Worm (Caenorhabditis elegans): Measurements from ENCODE around the gene F07C4.11.

Gene F07C4.11

DNA sequence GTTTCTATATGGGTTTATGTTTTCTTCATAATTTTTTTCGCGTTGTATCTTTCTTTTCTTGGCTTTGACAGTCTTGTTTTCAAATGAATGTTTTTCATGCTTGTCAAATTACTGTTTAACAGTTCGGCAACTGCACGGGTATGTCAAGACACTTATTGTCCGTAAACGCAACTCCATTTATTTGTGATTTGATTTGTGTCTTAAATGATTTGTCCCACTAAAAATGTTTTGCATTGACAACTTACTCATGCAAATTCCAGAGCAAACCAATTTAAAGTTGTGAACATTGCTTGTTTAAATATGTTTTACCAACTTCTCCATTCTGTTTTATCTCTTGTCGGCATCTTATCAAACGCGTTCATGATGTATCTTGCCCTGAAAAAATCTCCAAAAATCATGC, 11.6 kb downstream of the F07C4.11 start, which contains the start of gene srd-25:
srd-25 (plus strand) TSS at position 301 of the 400 bp plus-strand sequence.
- no peak for TF ChIP-seq F49E8.2 (tag; optimal IDR thresholded peaks at IDR 0.05; ENCODE audit: insufficient read depth)
- TF ChIP-seq zim-3 (tag; optimal IDR thresholded peaks at IDR 0.05): no peak
- TF ChIP-seq C06A6.2 (GFP tag; conservative IDR thresholded peaks at IDR 0.05): no peak
- TF ChIP-seq zfh-2 (GFP tag; conservative IDR thresholded peaks at IDR 0.05): no peak
- no peak for TF ChIP-seq hmg-1.2 (GFP tag; IDR thresholded peaks at IDR 0.05)
- TF ChIP-seq rcor-1 (GFP tag; IDR thresholded peaks at IDR 0.05): no peak
- TF ChIP-seq nfyb-1 (GFP tag; IDR thresholded peaks at IDR 0.05): no peak
- TF ChIP-seq madf-3 (GFP tag; IDR thresholded peaks at IDR 0.05): no peak
- TF ChIP-seq hsf-1 (GFP tag; IDR thresholded peaks at IDR 0.05): no peak
- no peak for TF ChIP-seq nhr-90 (tag; optimal IDR thresholded peaks at IDR 0.05)
- TF ChIP-seq lin-35 (GFP tag; optimal IDR thresholded peaks at IDR 0.05): no peak
- TF ChIP-seq egl-44 (GFP tag; IDR thresholded peaks at IDR 0.05): no peak
- TF ChIP-seq tlf-1 (GFP tag; optimal IDR thresholded peaks at IDR 0.05): no peak

- TF ChIP-seq atf-7 (tag; optimal IDR thresholded peaks at IDR 0.05): no peak
- TF ChIP-seq ccch-3 (GFP tag; optimal IDR thresholded peaks at IDR 0.05): no peak
- TF ChIP-seq Y56A3A.18 (GFP tag; IDR thresholded peaks at IDR 0.05): no peak
- TF ChIP-seq Y67H2A.10 (GFP tag; conservative IDR thresholded peaks at IDR 0.05): no peak
- TF ChIP-seq ceh-79 (tag; optimal IDR thresholded peaks at IDR 0.05): no peak
- TF ChIP-seq F37B4.10 (GFP tag; IDR thresholded peaks at IDR 0.05): no peak
- TF ChIP-seq F57C9.4 (tag; optimal IDR thresholded peaks at IDR 0.05): no peak
- TF ChIP-seq F55B11.4 (tag; optimal IDR thresholded peaks at IDR 0.05; ENCODE audit: borderline replicate concordance, insufficient read depth): no peak
- no peak for TF ChIP-seq nhr-27 (tag; optimal IDR thresholded peaks at IDR 0.05)
- no peak for TF ChIP-seq sea-2 (GFP tag; IDR thresholded peaks at IDR 0.05)
- TF ChIP-seq ztf-18 (tag; optimal IDR thresholded peaks at IDR 0.05): no peak
- TF ChIP-seq mcd-1 (GFP tag; IDR thresholded peaks at IDR 0.05): no peak
- no peak for TF ChIP-seq xnd-1 (tag; optimal IDR thresholded peaks at IDR 0.05)
- TF ChIP-seq attf-3 (GFP tag; conservative IDR thresholded peaks at IDR 0.05): no peak
- TF ChIP-seq Y53F4B.3 (GFP tag; IDR thresholded peaks at IDR 0.05): no peak
- TF ChIP-seq F49E8.2 (tag; optimal IDR thresholded peaks at IDR 0.05; ENCODE audit: insufficient read depth): no peak
These were observed 13.8 kb downstream of the F07C4.11 start, which contains the start of gene srd-30 for ce11 chrV:7629504-7629903. TSS of gene srd-30 (plus strand) at chrV:7629804.

DNA sequence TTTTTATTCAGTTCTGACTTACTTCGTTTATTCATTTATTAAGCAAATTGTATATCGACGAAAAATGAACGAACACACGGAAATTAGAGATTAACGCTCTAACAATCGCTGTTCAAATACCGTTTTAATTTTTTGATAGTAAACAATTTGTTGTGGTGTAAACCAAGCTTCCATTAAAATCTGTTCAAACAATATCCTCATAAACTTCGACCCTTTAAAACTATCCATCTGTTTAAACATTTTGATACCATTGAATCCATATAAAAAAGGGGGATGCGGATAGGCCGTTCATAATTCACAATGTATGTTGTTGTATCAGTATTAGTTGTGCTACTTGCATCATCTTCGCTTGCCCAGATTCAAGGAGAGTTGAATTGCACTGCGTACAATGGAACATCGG, 16.8 kb downstream of the F07C4.11 start, which contains the start of gene F07C4.6:
F07C4.6 (plus strand) TSS at position 301 of the 400 bp plus-strand sequence.
- TF ChIP-seq him-1 (tag; optimal IDR thresholded peaks at IDR 0.05): no peak
- TF ChIP-seq aptf-3 (GFP tag; IDR thresholded peaks at IDR 0.05): no peak

ce11 chrV:7624652-7625051, 18.7 kb downstream of the F07C4.11 start, which contains the start of gene grsp-4:
TSS of gene grsp-4 (plus strand) at chrV:7624952.
- no peak for TF ChIP-seq unc-130 (GFP tag; optimal IDR thresholded peaks at IDR 0.05)
- TF ChIP-seq chd-7 (tag; optimal IDR thresholded peaks at IDR 0.05): no peak
- TF ChIP-seq hmg-1.2 (GFP tag; IDR thresholded peaks at IDR 0.05): no peak
- no peak for TF ChIP-seq Y56A3A.18 (GFP tag; IDR thresholded peaks at IDR 0.05)
- TF ChIP-seq lin-40 (tag; optimal IDR thresholded peaks at IDR 0.05): no peak
- no peak for TF ChIP-seq madf-10 (tag; optimal IDR thresholded peaks at IDR 0.05)
- no peak for TF ChIP-seq ccch-3 (GFP tag; optimal IDR thresholded peaks at IDR 0.05)
- TF ChIP-seq Y95B8A.8 (GFP tag; IDR thresholded peaks at IDR 0.05): no peak

Data from whole organism, young adult.